Fruit fly (Drosophila melanogaster) whole organism, prepupa: ENCODE results near the gene UQCR-C1.

Experiments
- CG10631 ChIP-seq: fragments of 200-800 bp; sonication (Bioruptor generic); optimal IDR thresholded peaks from 2 replicates; lab custom pipeline; 2016; ENCODE audit warnings: missing biosample characterization, missing genetic modification characterization
- CG10669 ChIP-seq: fragments of 200-800 bp; sonication (Bioruptor generic); optimal IDR thresholded peaks from 3 replicates; lab custom pipeline; 2018; ENCODE audit warnings: missing biosample characterization, mild to moderate bottlenecking, missing genetic modification characterization, moderate library complexity
- CG11294 ChIP-seq: fragments of 200-800 bp; sonication (Bioruptor generic); IDR thresholded peaks from 2 replicates; pipeline ENCODE4 v1.3.6; 2022; ENCODE audit warnings: missing biosample characterization, missing genetic modification characterization
- CG11762 ChIP-seq: fragments of 200-800 bp; sonication (Bioruptor generic); optimal IDR thresholded peaks from 3 replicates; lab custom pipeline; 2016; ENCODE audit warnings: missing biosample characterization, missing genetic modification characterization; ENCODE audit not compliant: insufficient read depth
- CG15336 ChIP-seq: fragments of 200-800 bp; sonication (Bioruptor generic); IDR thresholded peaks from 2 replicates; pipeline ENCODE4 v1.3.6; 2022; ENCODE audit warnings: missing biosample characterization, missing genetic modification characterization
- CG1621 ChIP-seq: fragments of 200-800 bp; sonication (Bioruptor generic); optimal IDR thresholded peaks from 3 replicates; lab custom pipeline; 2018; ENCODE audit warnings: missing biosample characterization, mild to moderate bottlenecking, missing genetic modification characterization
- CG16779 ChIP-seq: fragments of 200-800 bp; sonication (Bioruptor generic); optimal IDR thresholded peaks from 3 replicates; lab custom pipeline; 2017; ENCODE audit warnings: missing biosample characterization, mild to moderate bottlenecking, missing genetic modification characterization
- CG3032 ChIP-seq: fragments of 200-800 bp; optimal IDR thresholded peaks from 2 replicates; lab custom pipeline; 2019; ENCODE audit warnings: missing biosample characterization, mild to moderate bottlenecking, missing genetic modification characterization, moderate library complexity
- CG31627 ChIP-seq: fragments of 200-800 bp; sonication (Bioruptor generic); optimal IDR thresholded peaks from 3 replicates; lab custom pipeline; 2016; ENCODE audit warnings: missing biosample characterization, missing genetic modification characterization
- CG32006 ChIP-seq: fragments of 200-800 bp; sonication (Bioruptor generic); optimal IDR thresholded peaks from 3 replicates; lab custom pipeline; 2017; ENCODE audit warnings: missing biosample characterization, mild to moderate bottlenecking, missing genetic modification characterization
- CG34406 ChIP-seq: fragments of 200-800 bp; sonication (Bioruptor generic); optimal IDR thresholded peaks from 3 replicates; lab custom pipeline; 2016; ENCODE audit warnings: missing biosample characterization, missing genetic modification characterization
- CG3919 ChIP-seq: fragments of 200-800 bp; sonication (Bioruptor generic); optimal IDR thresholded peaks from 3 replicates; lab custom pipeline; 2016; ENCODE audit warnings: missing biosample characterization, missing genetic modification characterization
- CG4318 ChIP-seq: fragments of 200-800 bp; sonication (Bioruptor generic); optimal IDR thresholded peaks from 3 replicates; lab custom pipeline; 2017; ENCODE audit warnings: missing biosample characterization, mild to moderate bottlenecking, missing genetic modification characterization
- CG6276 ChIP-seq: fragments of 200-800 bp; sonication (Bioruptor generic); optimal IDR thresholded peaks from 2 replicates; lab custom pipeline; 2017; ENCODE audit warnings: missing biosample characterization, mild to moderate bottlenecking, missing genetic modification characterization
- CG6792 ChIP-seq: fragments of 200-800 bp; sonication (Bioruptor generic); optimal IDR thresholded peaks from 3 replicates; lab custom pipeline; 2016; ENCODE audit warnings: missing biosample characterization, missing genetic modification characterization
- CG6808 ChIP-seq: fragments of 200-800 bp; sonication (Bioruptor generic); optimal IDR thresholded peaks from 3 replicates; lab custom pipeline; 2017; ENCODE audit warnings: missing biosample characterization, missing genetic modification characterization, mild to moderate bottlenecking, moderate library complexity, missing genetic modification reagents
- CG6854 ChIP-seq: fragments of 200-800 bp; sonication (Bioruptor generic); optimal IDR thresholded peaks from 2 replicates; lab custom pipeline; 2017; ENCODE audit warnings: missing biosample characterization, mild to moderate bottlenecking, missing genetic modification characterization
- CG7368 ChIP-seq: fragments of 200-800 bp; sonication (Bioruptor generic); optimal IDR thresholded peaks from 3 replicates; lab custom pipeline; 2016; ENCODE audit warnings: missing biosample characterization, missing genetic modification characterization
- CG8319 ChIP-seq: fragments of 200-800 bp; sonication (Bioruptor generic); optimal IDR thresholded peaks from 3 replicates; lab custom pipeline; 2016; ENCODE audit warnings: missing biosample characterization, missing genetic modification characterization
- CG9139 ChIP-seq: fragments of 200-800 bp; sonication (Bioruptor generic); optimal IDR thresholded peaks from 3 replicates; lab custom pipeline; 2017; ENCODE audit warnings: missing biosample characterization, mild to moderate bottlenecking, missing genetic modification characterization
- Eip75B ChIP-seq: fragments of 200-800 bp; sonication (Bioruptor generic); optimal IDR thresholded peaks from 3 replicates; lab custom pipeline; 2016; ENCODE audit warnings: missing biosample characterization, missing genetic modification characterization
- Eip78C ChIP-seq: fragments of 200-800 bp; sonication (Bioruptor generic); peaks from one replicate; lab custom pipeline; 2016; ENCODE audit warnings: missing biosample characterization, missing genetic modification characterization
- Eip93F ChIP-seq: fragments of 200-800 bp; sonication (Bioruptor generic); optimal IDR thresholded peaks from 2 replicates; lab custom pipeline; 2016; ENCODE audit warnings: missing biosample characterization, mild to moderate bottlenecking, missing genetic modification characterization
- Ets21C ChIP-seq: fragments of 200-800 bp; sonication (Bioruptor generic); optimal IDR thresholded peaks from 3 replicates; lab custom pipeline; 2016; ENCODE audit warnings: missing biosample characterization, missing genetic modification characterization
- Ets96B ChIP-seq: fragments of 200-800 bp; optimal IDR thresholded peaks from 2 replicates; lab custom pipeline; 2019; ENCODE audit warnings: missing biosample characterization, mild to moderate bottlenecking, missing genetic modification characterization, moderate library complexity
- Gug ChIP-seq: fragments of 200-800 bp; sonication (Bioruptor generic); IDR thresholded peaks from 2 replicates; pipeline ENCODE4 v1.3.6; 2022; ENCODE audit warnings: missing biosample characterization, missing genetic modification characterization
- Hr38 ChIP-seq: sonication (Bioruptor generic); optimal IDR thresholded peaks from 2 replicates; lab custom pipeline; 2016; ENCODE audit warnings: missing biosample characterization, missing genetic modification characterization
- Lpt ChIP-seq: fragments of 200-800 bp; sonication (Bioruptor generic); optimal IDR thresholded peaks from 3 replicates; lab custom pipeline; 2016; ENCODE audit warnings: missing biosample characterization, missing genetic modification characterization
- Met ChIP-seq: fragments of 200-800 bp; sonication (Bioruptor generic); optimal IDR thresholded peaks from 3 replicates; lab custom pipeline; 2016; ENCODE audit warnings: missing biosample characterization, missing genetic modification characterization
- OdsH ChIP-seq: fragments of 200-800 bp; sonication (Bioruptor generic); optimal IDR thresholded peaks from 3 replicates; lab custom pipeline; 2016; ENCODE audit warnings: missing biosample characterization, missing genetic modification characterization
- Smox ChIP-seq: fragments of 200-800 bp; sonication (Bioruptor generic); optimal IDR thresholded peaks from 3 replicates; lab custom pipeline; 2016; ENCODE audit warnings: missing biosample characterization, missing genetic modification characterization
- Sox14 ChIP-seq: fragments of 200-800 bp; sonication (Bioruptor generic); optimal IDR thresholded peaks from 3 replicates; lab custom pipeline; 2016; ENCODE audit warnings: missing biosample characterization, missing genetic modification characterization
- Sox15 ChIP-seq: fragments of 200-800 bp; sonication (Bioruptor generic); optimal IDR thresholded peaks from 3 replicates; lab custom pipeline; 2016; ENCODE audit warnings: missing biosample characterization, missing genetic modification characterization
- achi ChIP-seq: fragments of 200-800 bp; sonication (Bioruptor generic); optimal IDR thresholded peaks from 3 replicates; lab custom pipeline; 2016; ENCODE audit warnings: missing biosample characterization, missing genetic modification characterization
- acj6 ChIP-seq: fragments of 200-800 bp; sonication (Bioruptor generic); optimal IDR thresholded peaks from 3 replicates; lab custom pipeline; 2016; ENCODE audit warnings: missing biosample characterization, missing genetic modification characterization
- dac ChIP-seq: fragments of 200-800 bp; sonication (Bioruptor generic); optimal IDR thresholded peaks from 2 replicates; lab custom pipeline; 2017; ENCODE audit warnings: missing biosample characterization, mild to moderate bottlenecking, missing genetic modification characterization
- dsx ChIP-seq: fragments of 200-800 bp; optimal IDR thresholded peaks from 3 replicates; lab custom pipeline; 2019; ENCODE audit warnings: missing biosample characterization, mild to moderate bottlenecking, missing genetic modification characterization, moderate library complexity; ENCODE audit not compliant: poor library complexity, severe bottlenecking
- fd59A ChIP-seq: fragments of 200-800 bp; sonication (Bioruptor generic); optimal IDR thresholded peaks from 2 replicates; lab custom pipeline; 2017; ENCODE audit warnings: missing biosample characterization, mild to moderate bottlenecking, missing genetic modification characterization, missing genetic modification reagents
- fd85E ChIP-seq: fragments of 200-800 bp; sonication (Bioruptor generic); optimal IDR thresholded peaks from 3 replicates; lab custom pipeline; 2016; ENCODE audit warnings: missing biosample characterization, missing genetic modification characterization
- net ChIP-seq: fragments of 200-800 bp; sonication (Bioruptor generic); optimal IDR thresholded peaks from 3 replicates; lab custom pipeline; 2016; ENCODE audit warnings: missing biosample characterization, missing genetic modification characterization
- pdm3 ChIP-seq: fragments of 200-800 bp; sonication (Bioruptor generic); optimal IDR thresholded peaks from 3 replicates; lab custom pipeline; 2016; ENCODE audit warnings: missing biosample characterization, missing genetic modification characterization
- salr ChIP-seq, 2 experiments: fragments of 200-800 bp; sonication (Bioruptor generic); optimal IDR thresholded peaks; 3 replicates each; lab custom pipeline; 2016 to 2018; ENCODE audit warnings: missing biosample characterization in 2 of 2, missing genetic modification characterization in 2 of 2, mild to moderate bottlenecking in 1 of 2
- spab ChIP-seq: fragments of 200-800 bp; sonication (Bioruptor generic); optimal IDR thresholded peaks from 2 replicates; lab custom pipeline; 2017; ENCODE audit warnings: missing biosample characterization, mild to moderate bottlenecking, missing genetic modification characterization, missing genetic modification reagents
- ss ChIP-seq, 2 experiments: fragments of 200-800 bp; sonication (Bioruptor generic); optimal IDR thresholded peaks; 2 replicates in 1 of 2; 3 replicates in 1 of 2; lab custom pipeline; 2017 to 2018; ENCODE audit warnings: mild to moderate bottlenecking in 2 of 2, missing biosample characterization in 2 of 2, missing genetic modification characterization in 2 of 2, moderate library complexity in 1 of 2
- svp ChIP-seq: fragments of 200-800 bp; sonication (Bioruptor generic); peaks from one replicate; lab custom pipeline; 2016; ENCODE audit warnings: missing biosample characterization, missing genetic modification characterization
- topi ChIP-seq: fragments of 200-800 bp; sonication (Bioruptor generic); optimal IDR thresholded peaks from 3 replicates; lab custom pipeline; 2016; ENCODE audit warnings: missing biosample characterization, missing genetic modification characterization

UQCR-C1 gene

dm6 chr3R:14846924-14847599 lies 43.0 kb upstream of the UQCR-C1 start (continued):
- TF ChIP-seq dsx (peak; percentile 37), topi (GFP tag; lab: Kevin White, UChicago) (peak; percentile 2), net (GFP tag; lab: Kevin White, UChicago) (peak; percentile 66), Hr38 (peak; percentile 52), CG8319 (GFP tag; lab: Kevin White, UChicago) (peak; percentile 70), salr (GFP tag; optimal IDR thresholded peaks at IDR 0.05; lab: Kevin White, UChicago) (peak in 1 of 2 experiments; percentile 85), CG10631 (GFP tag; lab: Kevin White, UChicago) (peak; percentile 77), dac (GFP tag; lab: Kevin White, UChicago) (peak; percentile 86), CG34406 (GFP tag; lab: Kevin White, UChicago) (peak; percentile 67), Met (GFP tag; lab: Kevin White, UChicago) (peak; percentile 18), fd59A (GFP tag; lab: Kevin White, UChicago) (peak; percentile 13), fd85E (GFP tag; lab: Kevin White, UChicago) (no peak), Ets21C (no peak), Eip93F (GFP tag; lab: Kevin White, UChicago) (no peak), CG1621 (tag; lab: Kevin White, UChicago) (peak; percentile 18), CG9139 (no peak), Lpt (GFP tag; lab: Kevin White, UChicago) (peak; percentile 83), CG15336 (peak; percentile 90), Gug (peak; percentile 71), svp (GFP tag; lab: Kevin White, UChicago) (peak; percentile 70), OdsH (GFP tag; lab: Kevin White, UChicago) (peak; percentile 82)

dm6 chr3R:14847844-14848243 lies 42.2 kb upstream of the UQCR-C1 start:
- TF ChIP-seq CG7368 (GFP tag; lab: Kevin White, UChicago) (no peak), Ets21C (no peak), Lpt (GFP tag; lab: Kevin White, UChicago) (no peak), dsx (peak; percentile 58), salr (GFP tag; optimal IDR thresholded peaks at IDR 0.05; lab: Kevin White, UChicago) (no peak), CG4318 (GFP tag; lab: Kevin White, UChicago) (peak; percentile 5), CG16779 (tag; lab: Kevin White, UChicago) (no peak), CG10631 (GFP tag; lab: Kevin White, UChicago) (peak; percentile 5), Eip75B (GFP tag; lab: Kevin White, UChicago) (peak; percentile 14), CG6854 (no peak), CG6808 (GFP tag; lab: Kevin White, UChicago) (peak; percentile 38), Ets96B (tag; lab: Kevin White, UChicago) (peak; percentile 64), Smox (GFP tag; lab: Kevin White, UChicago) (no peak), CG32006 (GFP tag; lab: Kevin White, UChicago) (peak; percentile 35), OdsH (GFP tag; lab: Kevin White, UChicago) (peak; percentile 24), CG1621 (tag; lab: Kevin White, UChicago) (no peak), svp (GFP tag; lab: Kevin White, UChicago) (no peak), Eip93F (GFP tag; lab: Kevin White, UChicago) (no peak), fd59A (GFP tag; lab: Kevin White, UChicago) (peak; percentile 40), CG11762 (GFP tag; lab: Kevin White, UChicago) (no peak), Sox14 (GFP tag; lab: Kevin White, UChicago) (peak; percentile 19), Sox15 (GFP tag; lab: Kevin White, UChicago) (no peak), achi (peak; percentile 21), Gug (no peak), Eip78C (GFP tag; lab: Kevin White, UChicago) (peak; percentile 79), CG15336 (peak; percentile 46; the same call in 1 of the 2 replicates), ss (GFP tag; optimal IDR thresholded peaks at IDR 0.05; lab: Kevin White, UChicago) (peak in 1 of 2 experiments; percentile 41), net (GFP tag; lab: Kevin White, UChicago) (no peak), Hr38 (no peak), CG31627 (GFP tag; lab: Kevin White, UChicago) (no peak), CG6276 (peak; percentile 18), CG9139 (peak; percentile 28), fd85E (GFP tag; lab: Kevin White, UChicago) (no peak), CG6792 (GFP tag; lab: Kevin White, UChicago) (no peak), CG3919 (GFP tag; lab: Kevin White, UChicago) (peak; percentile 39), CG11294 (GFP tag; lab: Robert Waterston, UW) (no peak), CG3032 (peak; percentile 45), acj6 (GFP tag; lab: Kevin White, UChicago) (peak; percentile 31), spab (GFP tag; lab: Kevin White, UChicago) (peak; percentile 30), CG10669 (GFP tag; lab: Kevin White, UChicago) (peak; percentile 50), pdm3 (GFP tag; lab: Kevin White, UChicago) (peak; percentile 16)
